Fruit fly (Drosophila melanogaster): Measurements from ENCODE around the gene eIF4EHP.

The eIF4EHP gene

DNA sequence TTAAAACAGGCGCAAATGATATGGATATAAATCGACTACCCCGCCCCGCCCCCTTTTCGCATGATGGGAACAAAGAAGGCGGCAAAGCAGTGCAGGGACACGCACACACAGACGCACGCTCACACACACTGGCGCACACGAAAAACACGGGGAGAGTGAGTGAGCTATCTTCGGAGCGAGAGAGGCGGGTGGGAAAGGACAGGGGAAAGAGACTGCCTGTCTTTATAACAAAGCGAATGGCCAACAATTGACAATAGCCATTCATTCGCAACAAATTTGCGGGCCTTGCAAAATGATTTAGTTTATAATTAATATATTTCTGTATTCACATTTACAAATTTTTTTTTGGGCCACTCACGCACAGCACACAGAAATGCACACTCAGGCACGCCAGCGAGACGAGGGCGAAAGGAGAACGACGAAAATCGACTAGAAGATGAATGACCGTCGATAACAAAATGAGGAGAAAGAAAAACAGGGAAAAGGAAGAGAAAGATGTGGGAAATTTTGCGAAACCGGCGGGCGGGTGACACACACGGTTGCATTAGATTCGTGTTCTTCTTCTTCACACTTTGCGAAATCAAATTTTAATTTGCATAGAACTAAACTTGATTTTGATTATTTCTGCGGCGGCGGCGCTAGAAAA, 62.1 kb downstream of the eIF4EHP start:
- peak; percentile 13 for TF ChIP-seq CG13204 (GFP tag; optimal IDR thresholded peaks at IDR 0.05)
- no peak for TF ChIP-seq CG4496 (GFP tag; IDR thresholded peaks at IDR 0.05)
- TF ChIP-seq CG17806 (tag; optimal IDR thresholded peaks at IDR 0.05), result no peak
- no peak for TF ChIP-seq CG12605 (GFP tag; IDR thresholded peaks at IDR 0.05)
- peak; percentile 33 for TF ChIP-seq Ets98B (GFP tag; IDR thresholded peaks at IDR 0.05)
- TF ChIP-seq Pif1B (GFP tag; optimal IDR thresholded peaks at IDR 0.05), result peak; percentile 1
- no peak for TF ChIP-seq gl (tag; optimal IDR thresholded peaks at IDR 0.05)
- no peak for TF ChIP-seq Snoo (tag; optimal IDR thresholded peaks at IDR 0.05)
- no peak for TF ChIP-seq CG8301 (tag; optimal IDR thresholded peaks at IDR 0.05)
- TF ChIP-seq CG9948 (tag; optimal IDR thresholded peaks at IDR 0.05), result no peak
- peak; percentile 24; the same call in 1 of the 3 replicates for TF ChIP-seq fd96Ca (GFP tag; IDR thresholded peaks at IDR 0.05)
- TF ChIP-seq CG32121 (GFP tag; IDR thresholded peaks at IDR 0.05), result no peak
- peak; percentile 77 for TF ChIP-seq EcR (GFP tag; optimal IDR thresholded peaks at IDR 0.05)
- TF ChIP-seq CG34367 (tag; optimal IDR thresholded peaks at IDR 0.05), result no peak
- peak; percentile 16 for TF ChIP-seq Pif1A (GFP tag; optimal IDR thresholded peaks at IDR 0.05)
- TF ChIP-seq D1 (tag; optimal IDR thresholded peaks at IDR 0.05), result no peak

DNA sequence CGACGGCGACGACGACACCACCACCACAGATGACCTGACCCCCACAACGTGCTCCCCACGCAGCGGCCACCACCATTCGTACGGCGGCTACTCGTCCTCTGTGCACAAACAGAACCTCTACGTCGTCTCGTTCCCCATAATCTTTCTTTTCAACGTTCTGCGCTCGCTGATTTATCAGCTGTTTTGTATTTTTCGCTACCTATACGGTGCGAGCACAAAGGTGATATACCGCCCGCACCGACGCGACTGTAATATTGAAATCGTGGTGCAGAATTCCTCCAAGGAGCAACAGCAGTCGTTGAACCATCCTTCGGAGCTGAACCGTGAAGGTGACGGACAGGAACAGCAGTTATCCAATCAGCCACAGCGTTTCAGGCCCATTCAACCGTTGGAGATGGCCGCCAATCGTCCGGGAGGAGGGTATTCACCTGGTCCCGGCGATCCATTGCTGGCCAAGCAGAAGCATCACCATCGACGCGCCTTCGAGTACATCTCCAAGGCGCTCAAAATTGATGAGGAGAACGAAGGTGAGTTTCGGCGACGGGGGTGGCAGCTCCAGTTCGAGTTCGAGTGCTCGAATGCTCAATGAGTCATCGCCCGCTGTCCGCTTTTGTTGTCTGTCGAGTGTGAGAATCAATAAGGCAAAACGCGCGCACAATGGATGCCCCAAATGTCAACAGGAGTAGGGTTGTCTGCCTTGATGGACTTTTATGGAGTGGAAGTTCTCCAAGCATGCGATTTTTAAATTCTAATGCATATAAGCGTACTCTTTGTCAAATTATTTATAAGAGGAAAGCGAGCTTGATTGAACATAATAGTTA, 69.8 kb downstream of the eIF4EHP start, which contains the start of gene Miro:
Miro (minus strand) TSS at position 112 of the 821 bp plus-strand sequence.
- TF ChIP-seq CG13204 (GFP tag; optimal IDR thresholded peaks at IDR 0.05), result peak; percentile 51
- no peak for TF ChIP-seq CG32121 (GFP tag; IDR thresholded peaks at IDR 0.05)
- peak; percentile 86 for TF ChIP-seq EcR (GFP tag; optimal IDR thresholded peaks at IDR 0.05)
- no peak for TF ChIP-seq Pif1A (GFP tag; optimal IDR thresholded peaks at IDR 0.05)
- peak; percentile 34 for TF ChIP-seq Snoo (tag; optimal IDR thresholded peaks at IDR 0.05)
- TF ChIP-seq gl (tag; optimal IDR thresholded peaks at IDR 0.05), result peak; percentile 32
- no peak for TF ChIP-seq CG17806 (tag; optimal IDR thresholded peaks at IDR 0.05)
- no peak for TF ChIP-seq Ets98B (GFP tag; IDR thresholded peaks at IDR 0.05)
- no peak for TF ChIP-seq CG8159 (tag; optimal IDR thresholded peaks at IDR 0.05)

DNA sequence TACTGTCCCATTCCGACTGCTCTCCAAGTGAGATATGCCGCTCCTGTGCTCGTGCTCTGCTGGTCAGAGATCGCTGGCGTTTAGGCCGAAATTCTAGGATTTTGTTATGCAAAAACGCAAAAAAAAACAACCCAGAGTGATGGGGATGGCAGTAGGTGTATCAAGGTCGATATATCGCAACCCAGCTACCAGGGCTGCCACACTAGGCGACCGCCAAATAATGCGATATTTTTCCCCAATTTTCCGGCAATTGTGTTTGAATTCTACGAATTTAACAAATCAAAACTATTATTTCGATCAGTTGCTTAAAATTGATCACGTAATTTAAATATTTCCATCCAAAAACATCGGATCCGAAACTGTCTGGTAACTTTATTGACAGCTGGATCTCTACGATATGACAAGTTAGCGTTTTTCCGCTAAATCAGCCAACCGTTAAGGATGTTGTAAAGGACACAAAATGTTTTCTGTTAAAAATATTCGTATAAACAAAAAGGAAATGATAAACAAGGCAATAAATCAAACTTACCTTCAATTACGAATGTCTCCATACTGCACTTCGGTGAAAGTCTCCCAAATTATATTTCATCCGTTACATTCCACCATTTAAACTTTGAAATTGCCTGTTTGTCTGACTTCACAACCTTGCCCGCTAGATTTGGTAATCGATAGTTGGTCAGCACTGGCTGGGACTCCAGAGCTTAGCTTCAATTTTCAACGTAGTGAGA, 71.1 kb downstream of the eIF4EHP start, which contains the start of gene spas:
spas (plus strand) TSS at position 678 of the 728 bp plus-strand sequence.
- TF ChIP-seq CG32121 (GFP tag; IDR thresholded peaks at IDR 0.05) (peak; percentile 78), CG12605 (GFP tag; IDR thresholded peaks at IDR 0.05) (no peak), CG4496 (GFP tag; IDR thresholded peaks at IDR 0.05) (peak; percentile 73), CG15710 (tag; optimal IDR thresholded peaks at IDR 0.05) (peak; percentile 71), CG8301 (tag; optimal IDR thresholded peaks at IDR 0.05) (peak; percentile 38), gl (tag; optimal IDR thresholded peaks at IDR 0.05) (no peak), CG8159 (tag; optimal IDR thresholded peaks at IDR 0.05) (peak; percentile 57), CG34367 (tag; optimal IDR thresholded peaks at IDR 0.05) (peak; percentile 49), Snoo (tag; optimal IDR thresholded peaks at IDR 0.05) (peak; percentile 39), CG14655 (GFP tag; optimal IDR thresholded peaks at IDR 0.05) (no peak), CG17806 (tag; optimal IDR thresholded peaks at IDR 0.05) (peak; percentile 60), Ets98B (GFP tag; IDR thresholded peaks at IDR 0.05) (peak; percentile 72), CG10348 (GFP tag; IDR thresholded peaks at IDR 0.05) (peak; percentile 34; the same call in 1 of the 2 replicates), Pif1B (GFP tag; optimal IDR thresholded peaks at IDR 0.05) (no peak), fd96Ca (GFP tag; IDR thresholded peaks at IDR 0.05) (peak; percentile 86), CG13204 (GFP tag; optimal IDR thresholded peaks at IDR 0.05) (no peak), CG9948 (tag; optimal IDR thresholded peaks at IDR 0.05) (peak; percentile 57), D1 (tag; optimal IDR thresholded peaks at IDR 0.05) (no peak), rn (GFP tag; IDR thresholded peaks at IDR 0.05) (no peak), EcR (GFP tag; optimal IDR thresholded peaks at IDR 0.05) (no peak), Pif1A (GFP tag; optimal IDR thresholded peaks at IDR 0.05) (no peak)

DNA sequence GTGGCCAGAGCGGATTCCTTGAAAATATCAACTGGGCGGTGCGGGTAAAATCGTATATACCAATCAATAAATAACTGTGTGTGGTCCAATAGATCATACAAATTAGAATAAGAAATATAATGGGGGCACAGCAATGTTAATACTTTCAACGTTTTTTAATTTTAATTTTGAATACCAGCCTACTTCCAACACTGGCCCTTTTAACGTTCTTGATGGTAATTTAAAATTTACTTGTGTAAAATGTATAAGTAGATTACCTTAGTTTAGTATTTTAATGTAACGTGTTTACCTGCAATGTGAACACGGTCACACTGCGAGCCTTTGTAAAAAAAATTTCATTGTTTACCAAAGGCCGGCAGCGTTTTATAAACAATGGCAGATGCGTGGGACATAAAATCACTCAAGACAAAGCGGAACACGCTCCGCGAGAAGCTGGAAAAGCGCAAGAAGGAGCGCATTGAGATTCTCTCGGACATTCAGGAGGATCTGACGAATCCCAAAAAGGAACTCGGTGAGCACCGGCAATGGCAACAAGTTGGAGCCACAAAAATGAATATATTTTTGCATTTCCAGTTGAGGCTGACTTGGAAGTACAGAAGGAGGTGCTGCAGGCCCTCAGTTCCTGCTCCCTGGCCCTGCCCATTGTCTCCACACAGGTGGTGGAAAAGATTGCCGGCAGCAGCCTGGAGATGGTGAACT, 76.8 kb downstream of the eIF4EHP start, which contains the start of the genes KrT95D and Mettl3:
KrT95D (minus strand) TSS at position 3 of the 699 bp plus-strand sequence.
Mettl3 (plus strand) TSS at position 333 of the 699 bp plus-strand sequence.
- TF ChIP-seq Ets98B (GFP tag; IDR thresholded peaks at IDR 0.05) (no peak), CG17806 (tag; optimal IDR thresholded peaks at IDR 0.05) (no peak), EcR (GFP tag; optimal IDR thresholded peaks at IDR 0.05) (no peak), gl (tag; optimal IDR thresholded peaks at IDR 0.05) (no peak), Snoo (tag; optimal IDR thresholded peaks at IDR 0.05) (no peak), CG9948 (tag; optimal IDR thresholded peaks at IDR 0.05) (no peak), Pif1B (GFP tag; optimal IDR thresholded peaks at IDR 0.05) (no peak), rn (GFP tag; IDR thresholded peaks at IDR 0.05) (no peak), CG10348 (GFP tag; IDR thresholded peaks at IDR 0.05) (no peak), CG13204 (GFP tag; optimal IDR thresholded peaks at IDR 0.05) (no peak)

Measured in whole organism, pupa.